Worm (Caenorhabditis elegans) whole organism, L2 larva: ENCODE results near the gene K02A2.5.
"Not testable (repeated sequence)": the region's sequence is repeated elsewhere in the genome, so short reads cannot be mapped to it uniquely, and the experiment has no call there.

Source experiments
- C34F6.9 ChIP-seq: fragments of 150-350 bp; optimal IDR thresholded peaks from 2 replicates; lab custom pipeline; 2014; ENCODE audit warnings: missing biosample characterization, missing genetic modification characterization
- R02D3.7 ChIP-seq: fragments of 150-350 bp; optimal IDR thresholded peaks from 2 replicates; lab custom pipeline; 2014; ENCODE audit warnings: missing biosample characterization, missing genetic modification characterization
- Y55F3AM.14 ChIP-seq: fragments of 200-800 bp; sonication (Bioruptor generic); optimal IDR thresholded peaks from 2 replicates; lab custom pipeline; 2018; ENCODE audit warnings: mild to moderate bottlenecking, missing genetic modification characterization, missing compliant biosample characterization
- ZK546.5 ChIP-seq: sonication (generic microtip); optimal IDR thresholded peaks from 2 replicates; lab custom pipeline; 2017; ENCODE audit warnings: missing biosample characterization, missing genetic modification characterization
- alr-1 ChIP-seq: fragments of 150-350 bp; optimal IDR thresholded peaks from 2 replicates; lab custom pipeline; 2014; ENCODE audit warnings: missing biosample characterization, missing genetic modification characterization
- aly-2 ChIP-seq: fragments of 150-350 bp; optimal IDR thresholded peaks from 2 replicates; lab custom pipeline; 2014; ENCODE audit warnings: missing biosample characterization, missing genetic modification characterization
- ama-1 ChIP-seq: fragments of 150-350 bp; optimal IDR thresholded peaks from 2 replicates; lab custom pipeline; 2018; ENCODE audit warnings: inconsistent platforms
- blmp-1 ChIP-seq: sonication (generic microtip); optimal IDR thresholded peaks from 2 replicates; lab custom pipeline; 2017; ENCODE audit warnings: missing genetic modification characterization, mild to moderate bottlenecking, missing compliant biosample characterization, antibody characterized with exemption, moderate library complexity; ENCODE audit not compliant: insufficient read depth
- ceh-82 ChIP-seq: fragments of 150-350 bp; optimal IDR thresholded peaks from 2 replicates; lab custom pipeline; 2014; ENCODE audit warnings: missing biosample characterization, missing genetic modification characterization
- crh-2 ChIP-seq: sonication (generic microtip); optimal IDR thresholded peaks from 2 replicates; lab custom pipeline; 2017; ENCODE audit warnings: missing biosample characterization, missing genetic modification characterization
- dmd-4 ChIP-seq: sonication (generic microtip); optimal IDR thresholded peaks from 2 replicates; lab custom pipeline; 2017; ENCODE audit warnings: missing biosample characterization, missing genetic modification characterization
- egl-27 ChIP-seq: sonication (generic microtip); optimal IDR thresholded peaks from 3 replicates; lab custom pipeline; 2017; ENCODE audit warnings: missing biosample characterization, missing genetic modification reagents, missing genetic modification characterization
- elt-1 ChIP-seq: fragments of 150-350 bp; optimal IDR thresholded peaks from 2 replicates; lab custom pipeline; 2014; ENCODE audit warnings: missing biosample characterization, missing genetic modification characterization
- elt-3 ChIP-seq: sonication (generic microtip); optimal IDR thresholded peaks from 2 replicates; lab custom pipeline; 2017; ENCODE audit warnings: missing biosample characterization, missing genetic modification characterization
- fos-1 ChIP-seq: fragments of 150-350 bp; optimal IDR thresholded peaks from 2 replicates; lab custom pipeline; 2014; ENCODE audit warnings: missing biosample characterization, missing genetic modification characterization
- gmeb-1 ChIP-seq: fragments of 150-350 bp; optimal IDR thresholded peaks from 2 replicates; lab custom pipeline; 2014; ENCODE audit warnings: missing biosample characterization, missing genetic modification characterization
- lin-39 ChIP-seq: fragments of 150-350 bp; optimal IDR thresholded peaks from 2 replicates; lab custom pipeline; 2014; ENCODE audit warnings: missing biosample characterization, missing genetic modification reagents, missing genetic modification characterization
- lsy-2 ChIP-seq, 2 experiments: fragments of 150-350 bp in 1 of 2; sonication (generic microtip) in 1 of 2; optimal IDR thresholded peaks; 2 replicates each; lab custom pipeline; 2014 to 2017; ENCODE audit warnings: missing biosample characterization in 2 of 2, missing genetic modification characterization in 2 of 2
- mab-5 ChIP-seq: fragments of 150-350 bp; optimal IDR thresholded peaks from 2 replicates; lab custom pipeline; 2014; ENCODE audit warnings: missing biosample characterization, missing genetic modification characterization
- mdl-1 ChIP-seq, 2 experiments: fragments of 150-350 bp in 1 of 2; sonication (generic microtip) in 1 of 2; optimal IDR thresholded peaks; 2 replicates each; lab custom pipeline; 2017; ENCODE audit warnings: missing biosample characterization in 2 of 2, missing genetic modification characterization in 2 of 2
- nhr-10 ChIP-seq: sonication (generic microtip); optimal IDR thresholded peaks from 2 replicates; lab custom pipeline; 2017; ENCODE audit warnings: missing biosample characterization, missing genetic modification characterization
- nhr-11 ChIP-seq: fragments of 150-350 bp; optimal IDR thresholded peaks from 2 replicates; lab custom pipeline; 2014; ENCODE audit warnings: missing biosample characterization, missing genetic modification characterization
- nhr-12 ChIP-seq: fragments of 150-350 bp; optimal IDR thresholded peaks from 2 replicates; lab custom pipeline; 2014; ENCODE audit warnings: missing biosample characterization, missing genetic modification characterization
- nhr-129 ChIP-seq: fragments of 150-350 bp; optimal IDR thresholded peaks from 2 replicates; lab custom pipeline; 2014; ENCODE audit warnings: missing biosample characterization, missing genetic modification characterization
- nhr-21 ChIP-seq: fragments of 150-350 bp; optimal IDR thresholded peaks from 2 replicates; lab custom pipeline; 2014; ENCODE audit warnings: missing biosample characterization, missing genetic modification characterization
- nhr-23 ChIP-seq: fragments of 150-350 bp; optimal IDR thresholded peaks from 2 replicates; lab custom pipeline; 2014; ENCODE audit warnings: missing biosample characterization, missing genetic modification reagents, missing genetic modification characterization
- nhr-237 ChIP-seq: fragments of 150-350 bp; optimal IDR thresholded peaks from 2 replicates; lab custom pipeline; 2014; ENCODE audit warnings: missing biosample characterization, missing genetic modification characterization
- nhr-25 ChIP-seq: fragments of 150-350 bp; sonication (generic microtip); optimal IDR thresholded peaks from 3 replicates; lab custom pipeline; 2014; ENCODE audit warnings: missing biosample characterization, missing genetic modification characterization
- nhr-6 ChIP-seq: fragments of 150-350 bp; optimal IDR thresholded peaks from 2 replicates; lab custom pipeline; 2014; ENCODE audit warnings: missing biosample characterization, missing genetic modification characterization
- nhr-77 ChIP-seq: fragments of 150-350 bp; optimal IDR thresholded peaks from 2 replicates; lab custom pipeline; 2014; ENCODE audit warnings: missing biosample characterization, missing genetic modification characterization
- peb-1 ChIP-seq: fragments of 150-350 bp; optimal IDR thresholded peaks from 2 replicates; lab custom pipeline; 2014; ENCODE audit warnings: missing biosample characterization, missing genetic modification characterization
- sem-4 ChIP-seq: fragments of 150-350 bp; optimal IDR thresholded peaks from 2 replicates; lab custom pipeline; 2014; ENCODE audit warnings: missing biosample characterization, missing genetic modification reagents, missing genetic modification characterization
- sma-9 ChIP-seq, 2 experiments: fragments of 150-350 bp in 1 of 2; sonication (generic microtip) in 1 of 2; optimal IDR thresholded peaks; 2 replicates each; lab custom pipeline; 2014 to 2016; ENCODE audit warnings: missing genetic modification characterization in 2 of 2, mild to moderate bottlenecking in 1 of 2, missing biosample characterization in 1 of 2, missing compliant biosample characterization in 1 of 2, missing genetic modification reagents in 1 of 2, moderate library complexity in 1 of 2
- snpc-4 ChIP-seq: fragments of 150-350 bp; optimal IDR thresholded peaks from 2 replicates; lab custom pipeline; 2014; ENCODE audit warnings: missing biosample characterization, missing genetic modification characterization
- ztf-1 ChIP-seq: fragments of 200-800 bp; sonication (Bioruptor generic); conservative IDR thresholded peaks from 2 replicates; pipeline ENCODE4 v1.3.6; 2022; ENCODE audit warnings: missing genetic modification characterization, missing compliant biosample characterization
- ztf-11 ChIP-seq: sonication (generic microtip); optimal IDR thresholded peaks from 2 replicates; lab custom pipeline; 2017; ENCODE audit warnings: missing biosample characterization, missing genetic modification characterization

K02A2.5 gene

ce11 chrII:7456184-7456583, 44.4 kb upstream of the K02A2.5 start, which contains the start of gene D1022.3:
TSS of gene D1022.3 (minus strand) at chrII:7456284.
- TF ChIP-seq nhr-11 (tag; lab: Kevin White, UChicago) (no peak), elt-1 (tag; lab: Kevin White, UChicago) (no peak), ztf-11 (tag; lab: Kevin White, UChicago) (no peak), nhr-10 (tag; lab: Kevin White, UChicago) (no peak), nhr-25 (tag; lab: Kevin White, UChicago) (no peak), nhr-6 (no peak), mdl-1 (tag; optimal IDR thresholded peaks at IDR 0.05; lab: Kevin White, UChicago) (no peak), alr-1 (tag; lab: Kevin White, UChicago) (no peak)

DNA sequence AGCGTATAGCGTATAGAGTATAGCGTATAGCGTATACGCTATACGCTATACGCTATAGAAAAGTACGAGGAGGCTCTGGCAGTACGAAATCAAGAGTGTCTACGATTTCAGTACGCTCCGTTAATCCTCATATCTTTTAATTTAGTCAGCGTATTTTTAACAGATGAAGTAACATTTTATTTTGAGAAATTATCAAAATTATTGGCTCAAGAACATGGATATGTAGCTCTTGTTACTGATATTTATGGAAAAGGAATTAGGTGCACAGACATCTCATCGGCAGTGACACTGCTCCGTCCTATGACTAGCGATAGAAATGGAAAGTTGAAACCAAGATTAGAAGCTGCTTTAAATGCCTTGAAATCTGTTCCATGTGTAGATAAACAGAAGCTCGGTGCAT, 23.1 kb upstream of the K02A2.5 start, which contains the start of gene K02A2.1:
Gene K02A2.1, plus strand, starts transcription at position 301 of the 400 bp plus-strand sequence.
- TF ChIP-seq ceh-82 (tag; lab: Kevin White, UChicago); lsy-2 (tag; optimal IDR thresholded peaks at IDR 0.05; lab: Kevin White, UChicago); nhr-12: not testable (repeated sequence)

- TF ChIP-seq R02D3.7 = no peak
- no peak for TF ChIP-seq elt-3 (tag; lab: Kevin White, UChicago)
- TF ChIP-seq gmeb-1 (tag; lab: Kevin White, UChicago) = no peak
- no peak for TF ChIP-seq egl-27
- TF ChIP-seq ceh-82 (tag; lab: Kevin White, UChicago) = no peak
- no peak for TF ChIP-seq nhr-23 (tag; lab: Kevin White, UChicago)
- no peak for TF ChIP-seq sma-9 (GFP tag; optimal IDR thresholded peaks at IDR 0.05; lab: Kevin White, UChicago)
- TF ChIP-seq sma-9 (tag; optimal IDR thresholded peaks at IDR 0.05; lab: Kevin White, UChicago) = no peak
- no peak for TF ChIP-seq peb-1 (tag; lab: Kevin White, UChicago)
- no peak for TF ChIP-seq crh-2 (tag; lab: Kevin White, UChicago)
- TF ChIP-seq nhr-129 (tag; lab: Kevin White, UChicago) = no peak
- no peak for TF ChIP-seq dmd-4 (tag; lab: Kevin White, UChicago)
- no peak for TF ChIP-seq ztf-11 (tag; lab: Kevin White, UChicago)
- TF ChIP-seq ama-1 (lab: Kevin White, UChicago) = no peak
- TF ChIP-seq nhr-10 (tag; lab: Kevin White, UChicago) = no peak
Observed at ce11 chrII:7434182-7434581, 22.4 kb upstream of the K02A2.5 start, which contains the start of gene kcc-3. TSS of gene kcc-3 (minus strand) at chrII:7434282.

- TF ChIP-seq nhr-6 (no peak), mab-5 (tag; lab: Kevin White, UChicago) (no peak), dmd-4 (tag; lab: Kevin White, UChicago) (no peak), sem-4 (tag; lab: Kevin White, UChicago) (no peak), blmp-1 (tag; lab: Kevin White, UChicago) (no peak), Y55F3AM.14 (GFP tag; lab: Kevin White, UChicago) (no peak), crh-2 (tag; lab: Kevin White, UChicago) (no peak), nhr-77 (tag; lab: Kevin White, UChicago) (no peak), elt-3 (tag; lab: Kevin White, UChicago) (no peak), snpc-4 (tag; lab: Kevin White, UChicago) (no peak), ZK546.5 (tag; lab: Kevin White, UChicago) (no peak), ztf-11 (tag; lab: Kevin White, UChicago) (no peak), nhr-10 (tag; lab: Kevin White, UChicago) (no peak), nhr-21 (tag; lab: Kevin White, UChicago) (no peak)
- TF ChIP-seq, all 48 proteins: peak for 0
Observed at ce11 chrII:7432327-7432726, 20.5 kb upstream of the K02A2.5 start, which contains the start of gene srd-54. TSS of gene srd-54 (plus strand) at chrII:7432627.

DNA sequence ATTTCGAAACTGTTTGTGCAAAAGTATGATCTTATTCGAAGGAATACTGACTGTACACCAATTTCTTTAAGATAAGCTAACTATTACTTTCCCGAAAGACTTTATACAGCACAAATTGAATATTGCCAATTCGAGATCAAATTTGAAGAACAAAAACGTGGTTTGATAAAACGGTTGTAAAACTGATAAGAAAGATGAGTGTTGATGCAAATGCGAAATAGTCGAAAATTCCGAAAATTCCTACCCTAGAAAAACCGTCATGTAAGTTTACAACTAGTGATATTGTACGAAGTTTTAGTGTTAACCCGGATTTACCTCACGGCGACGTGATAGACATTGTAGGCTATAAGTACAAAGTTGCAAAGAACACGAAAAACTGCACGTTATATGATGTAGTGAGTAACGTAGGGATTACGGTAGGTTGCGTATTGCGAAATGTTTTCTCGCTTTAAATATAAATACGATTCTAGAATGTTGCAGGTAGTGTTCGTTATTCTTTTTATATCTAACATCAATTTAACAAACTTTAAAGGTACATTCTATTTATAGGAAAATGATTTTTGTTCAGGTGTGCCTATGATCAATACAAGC, 9.1 kb upstream of the K02A2.5 start:
- peak; percentile 83 for TF ChIP-seq nhr-129 (tag; lab: Kevin White, UChicago)
- TF ChIP-seq crh-2 (tag; lab: Kevin White, UChicago) = peak; percentile 38
- peak; percentile 27 for TF ChIP-seq fos-1 (tag; lab: Kevin White, UChicago)
- TF ChIP-seq C34F6.9 (tag; lab: Kevin White, UChicago) = no peak
- no peak for TF ChIP-seq ceh-82 (tag; lab: Kevin White, UChicago)
- TF ChIP-seq lsy-2 (tag; optimal IDR thresholded peaks at IDR 0.05; lab: Kevin White, UChicago) = peak in 1 of 2 experiments; percentile 62
- TF ChIP-seq elt-1 (tag; lab: Kevin White, UChicago) = no peak
- no peak for TF ChIP-seq ztf-1 (GFP tag; lab: Robert Waterston, UW)
- no peak for TF ChIP-seq aly-2 (tag; lab: Kevin White, UChicago)
- no peak for TF ChIP-seq blmp-1 (tag; lab: Kevin White, UChicago)
- TF ChIP-seq nhr-237 = no peak
- no peak for TF ChIP-seq nhr-10 (tag; lab: Kevin White, UChicago)
- no peak for TF ChIP-seq R02D3.7
- no peak for TF ChIP-seq nhr-6
- TF ChIP-seq dmd-4 (tag; lab: Kevin White, UChicago) = no peak
- TF ChIP-seq sma-9 (GFP tag; optimal IDR thresholded peaks at IDR 0.05; lab: Kevin White, UChicago) = peak; percentile 38
- TF ChIP-seq sma-9 (tag; optimal IDR thresholded peaks at IDR 0.05; lab: Kevin White, UChicago) = no peak
- no peak for TF ChIP-seq mdl-1 (tag; optimal IDR thresholded peaks at IDR 0.05; lab: Kevin White, UChicago)
- no peak for TF ChIP-seq lin-39 (tag; lab: Kevin White, UChicago)
- TF ChIP-seq, all 48 proteins: peak for 5
